Worm (Caenorhabditis elegans): Measurements from ENCODE around the gene phat-4.

ce11 chrV:4151400-4151799 lies 21.7 kb downstream of the phat-4 start:
- no peak for TF ChIP-seq lin-35 (GFP tag; optimal IDR thresholded peaks at IDR 0.05)
- no peak for TF ChIP-seq fkh-10 (GFP tag; optimal IDR thresholded peaks at IDR 0.05)
- no peak for TF ChIP-seq dpl-1 (GFP tag; optimal IDR thresholded peaks at IDR 0.05)
- no peak for TF ChIP-seq mdl-1 (tag; optimal IDR thresholded peaks at IDR 0.05)
- no peak for TF ChIP-seq unc-62 (GFP tag; optimal IDR thresholded peaks at IDR 0.05)
- no peak for TF ChIP-seq nhr-237 (tag; optimal IDR thresholded peaks at IDR 0.05)
- no peak for TF ChIP-seq nhr-76 (tag; optimal IDR thresholded peaks at IDR 0.05)
- no peak for TF ChIP-seq unc-98 (GFP tag; IDR thresholded peaks at IDR 0.05)
